Fruit fly (Drosophila melanogaster) whole organism, adult: ENCODE data around the gene CG31275.

Source experiments
- CG14711 ChIP-seq: fragments of 200-800 bp; sonication (Bioruptor generic); optimal IDR thresholded peaks from 2 replicates; lab custom pipeline; 2018; ENCODE audit warnings: missing biosample characterization, mild to moderate bottlenecking, missing genetic modification characterization, moderate library complexity
- CG1620 ChIP-seq: fragments of 200-800 bp; sonication (Bioruptor generic); optimal IDR thresholded peaks from 2 replicates; lab custom pipeline; 2016; ENCODE audit warnings: missing biosample characterization, missing genetic modification characterization
- CG33017 ChIP-seq: fragments of 200-800 bp; sonication (Bioruptor generic); optimal IDR thresholded peaks from 2 replicates; lab custom pipeline; 2018; ENCODE audit warnings: missing biosample characterization, mild to moderate bottlenecking, missing genetic modification characterization, moderate library complexity
- CG5204 ChIP-seq: fragments of 200-800 bp; sonication (Bioruptor generic); optimal IDR thresholded peaks from 2 replicates; lab custom pipeline; 2016; ENCODE audit warnings: missing biosample characterization, missing genetic modification characterization
- CG7045 ChIP-seq: fragments of 200-800 bp; sonication (Bioruptor generic); optimal IDR thresholded peaks from 2 replicates; lab custom pipeline; 2017; ENCODE audit warnings: missing biosample characterization, mild to moderate bottlenecking, missing genetic modification characterization
- CG7101 ChIP-seq: fragments of 200-800 bp; sonication (Bioruptor generic); optimal IDR thresholded peaks from 2 replicates; lab custom pipeline; 2018; ENCODE audit warnings: missing biosample characterization, mild to moderate bottlenecking, missing genetic modification characterization, moderate library complexity
- Crg-1 ChIP-seq: fragments of 200-800 bp; sonication (Bioruptor generic); optimal IDR thresholded peaks from 2 replicates; lab custom pipeline; 2016; ENCODE audit warnings: missing biosample characterization, missing genetic modification characterization
- cic ChIP-seq: fragments of 200-800 bp; sonication (Bioruptor generic); optimal IDR thresholded peaks from 2 replicates; lab custom pipeline; 2017; ENCODE audit warnings: missing biosample characterization, mild to moderate bottlenecking, missing genetic modification characterization, moderate library complexity
- kay ChIP-seq: fragments of 200-800 bp; sonication (Bioruptor generic); peaks from one replicate; lab custom pipeline; 2016; ENCODE audit warnings: missing biosample characterization, missing genetic modification characterization, borderline replicate concordance
- pad ChIP-seq: fragments of 200-800 bp; sonication (Bioruptor generic); optimal IDR thresholded peaks from 3 replicates; lab custom pipeline; 2017; ENCODE audit warnings: missing biosample characterization, missing genetic modification characterization, mild to moderate bottlenecking, moderate library complexity, missing genetic modification reagents
- tj ChIP-seq: fragments of 200-800 bp; sonication (Bioruptor generic); optimal IDR thresholded peaks from 3 replicates; lab custom pipeline; 2017; ENCODE audit warnings: missing biosample characterization, mild to moderate bottlenecking, missing genetic modification characterization, moderate library complexity

DNA sequence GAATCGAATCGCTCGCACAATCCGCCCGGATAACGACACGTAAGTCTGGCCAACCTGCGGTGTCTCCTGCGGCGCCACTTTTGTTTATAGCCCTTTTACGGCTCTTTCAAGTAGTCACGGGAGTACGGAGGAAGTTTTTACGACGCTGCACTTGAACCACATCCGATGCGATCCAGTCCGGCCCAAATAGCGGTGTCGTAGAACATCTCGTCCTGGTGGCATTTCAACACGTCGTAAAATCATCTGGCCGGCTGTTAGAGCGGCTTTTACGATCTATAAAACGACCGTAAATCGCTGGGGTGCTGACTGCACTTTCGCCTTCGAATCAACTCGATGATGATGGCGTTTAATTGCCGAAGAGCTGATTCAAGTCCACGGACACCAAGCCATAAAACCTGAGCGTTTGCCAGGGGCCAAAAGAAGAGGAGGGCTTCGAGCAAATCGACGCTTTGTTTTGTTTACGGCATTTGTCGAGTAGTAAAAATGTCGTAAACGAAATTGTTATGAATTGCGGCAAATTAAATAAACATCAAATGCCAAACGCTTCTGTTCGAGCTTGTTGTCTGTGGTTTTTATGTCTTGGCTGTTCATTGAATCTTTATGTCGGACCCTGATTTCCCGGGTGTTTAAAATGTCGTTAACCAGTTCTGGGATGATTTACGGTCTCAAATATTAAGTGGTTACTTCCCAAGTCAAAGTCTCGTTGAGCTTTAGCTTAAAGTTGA, 19.7 kb upstream of the CG31275 start:
- TF ChIP-seq CG7101 (tag; lab: Kevin White, UChicago), result no peak
- no peak for TF ChIP-seq Crg-1 (GFP tag; lab: Kevin White, UChicago)
- TF ChIP-seq CG5204 (GFP tag; lab: Kevin White, UChicago), result no peak
- TF ChIP-seq cic (GFP tag; lab: Kevin White, UChicago), result no peak
- TF ChIP-seq CG7045, result no peak
- TF ChIP-seq CG14711, result no peak
- TF ChIP-seq kay (GFP tag; lab: Kevin White, UChicago), result no peak
- TF ChIP-seq CG33017 (tag; lab: Kevin White, UChicago), result no peak
- TF ChIP-seq CG1620 (GFP tag; lab: Kevin White, UChicago), result no peak
- no peak for TF ChIP-seq pad
- no peak for TF ChIP-seq tj (GFP tag; lab: Kevin White, UChicago)
